Worm (Caenorhabditis elegans) whole organism, early embryonic: ENCODE measurements around the gene col-162.

Experiments used
- aly-1 ChIP-seq: sonication (generic microtip); optimal IDR thresholded peaks from 2 replicates; lab custom pipeline; 2016; ENCODE audit warnings: missing genetic modification characterization, missing compliant biosample characterization
- flt-1 ChIP-seq: fragments of 200-800 bp; sonication (Bioruptor generic); IDR thresholded peaks from 2 replicates; pipeline ENCODE4 v1.3.6; 2022; ENCODE audit warnings: missing genetic modification characterization, missing compliant biosample characterization
- hnd-1 ChIP-seq: sonication (generic microtip); optimal IDR thresholded peaks from 2 replicates; lab custom pipeline; 2016; ENCODE audit warnings: missing genetic modification characterization, missing compliant biosample characterization
- tra-4 ChIP-seq: sonication (generic microtip); optimal IDR thresholded peaks from 2 replicates; lab custom pipeline; 2017; ENCODE audit warnings: missing genetic modification characterization, missing compliant biosample characterization

DNA sequence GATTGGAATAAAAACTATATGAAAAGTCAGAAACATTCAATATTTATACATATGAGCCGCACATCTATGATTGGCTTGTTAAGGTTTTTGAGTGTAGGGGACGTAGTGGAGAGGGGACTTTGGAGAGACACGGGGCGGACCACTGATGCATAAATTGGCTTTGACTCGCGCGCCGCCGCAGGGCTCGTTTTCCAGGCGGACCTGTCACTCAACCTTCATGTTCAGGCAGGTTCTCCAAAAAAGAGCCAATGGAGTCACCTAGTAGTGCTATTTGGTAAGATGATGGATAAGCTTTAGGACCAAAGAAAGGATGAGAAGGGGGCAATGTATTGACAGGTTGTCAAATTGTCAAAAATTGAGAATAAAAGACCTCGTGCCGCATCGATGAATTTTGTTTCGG is 46.8 kb upstream of the col-162 start:
- TF ChIP-seq tra-4 (tag; lab: Kevin White, UChicago), result no peak
- no peak for TF ChIP-seq hnd-1 (tag; lab: Kevin White, UChicago)
- no peak for TF ChIP-seq flt-1 (GFP tag; lab: Robert Waterston, UW)
- no peak for TF ChIP-seq aly-1 (tag; lab: Kevin White, UChicago)
